Worm (Caenorhabditis elegans): ENCODE measurements around the gene hrg-7.

Gene hrg-7

ce11 chrV:12780248-12780647, 38.4 kb downstream of the hrg-7 start (continued):
- TF ChIP-seq saeg-2 (GFP tag; IDR thresholded peaks at IDR 0.05) (0 out of 2 replicates have a peak, but pooled peaks have one; percentile 21), zag-1 (tag; optimal IDR thresholded peaks at IDR 0.05) (no peak), F37D6.2 (tag; optimal IDR thresholded peaks at IDR 0.05) (peak; percentile 6), T26A8.4 (GFP tag; IDR thresholded peaks at IDR 0.05) (no peak), gei-8 (GFP tag; optimal IDR thresholded peaks at IDR 0.05) (peak; percentile 43), madf-9 (GFP tag; conservative IDR thresholded peaks at IDR 0.05) (peak; percentile 88), dmd-6 (GFP tag; IDR thresholded peaks at IDR 0.05) (peak; percentile 74), tra-1 (GFP tag; IDR thresholded peaks at IDR 0.05) (peak; percentile 84), attf-4 (tag; optimal IDR thresholded peaks at IDR 0.05) (no peak), daf-19 (GFP tag; conservative IDR thresholded peaks at IDR 0.05) (peak; percentile 77), lin-13 (GFP tag; optimal IDR thresholded peaks at IDR 0.05) (no peak), aha-1 (tag) (peak; percentile 82), ceh-44 (GFP tag; IDR thresholded peaks at IDR 0.05) (peak; percentile 65; the same call in 1 of the 2 replicates), R02D3.7 (tag; optimal IDR thresholded peaks at IDR 0.05) (no peak), madf-5 (GFP tag; IDR thresholded peaks at IDR 0.05) (peak in 1 of 2 experiments; percentile 92; a peak in 2 of 4 replicates), spr-1 (tag; optimal IDR thresholded peaks at IDR 0.05) (peak; percentile 31), duxl-1 (tag; optimal IDR thresholded peaks at IDR 0.05; ENCODE audit: poor library complexity) (peak; percentile 14), arid-1 (GFP tag; conservative IDR thresholded peaks at IDR 0.05) (peak; percentile 91), dmd-8 (GFP tag; IDR thresholded peaks at IDR 0.05) (peak; percentile 89; the same call in 1 of the 2 replicates), ceh-32 (tag; optimal IDR thresholded peaks at IDR 0.05; ENCODE audit: poor library complexity) (no peak), lin-39 (tag; optimal IDR thresholded peaks at IDR 0.05) (no peak), nhr-28 (tag; optimal IDR thresholded peaks at IDR 0.05) (peak; percentile 21), daf-16 (GFP tag; optimal IDR thresholded peaks at IDR 0.05) (peak; percentile 22 to 62), daf-16 (tag; optimal IDR thresholded peaks at IDR 0.05) (no peak), php-3 (GFP tag; IDR thresholded peaks at IDR 0.05) (peak; percentile 55; the same call in 1 of the 2 replicates), dmd-9 (GFP tag; IDR thresholded peaks at IDR 0.05) (peak; percentile 78), ctbp-1 (GFP tag; IDR thresholded peaks at IDR 0.05) (peak; percentile 88), fkh-10 (GFP tag; optimal IDR thresholded peaks at IDR 0.05) (no peak), zip-2 (tag; optimal IDR thresholded peaks at IDR 0.05) (no peak), nhr-11 (tag; optimal IDR thresholded peaks at IDR 0.05) (no peak), unc-130 (GFP tag; optimal IDR thresholded peaks at IDR 0.05) (peak; percentile 57), Y105C5A.15 (GFP tag; IDR thresholded peaks at IDR 0.05) (peak; percentile 92), unc-62 (GFP tag; optimal IDR thresholded peaks at IDR 0.05 in 1 of 2) (peak in 1 of 2 experiments; percentile 80), unc-62 (tag; optimal IDR thresholded peaks at IDR 0.05) (no peak), lin-38 (GFP tag; IDR thresholded peaks at IDR 0.05) (no peak), vab-7 (GFP tag; IDR thresholded peaks at IDR 0.05) (no peak), ZK546.5 (tag; optimal IDR thresholded peaks at IDR 0.05) (no peak), daf-8 (GFP tag; IDR thresholded peaks at IDR 0.05) (0 out of 2 replicates have a peak, but pooled peaks have one; percentile 38), ZK337.2 (GFP tag; IDR thresholded peaks at IDR 0.05) (no peak), T20F7.1 (GFP tag; optimal IDR thresholded peaks at IDR 0.05) (no peak), nhr-10 (tag; optimal IDR thresholded peaks at IDR 0.05) (no peak), lsy-2 (tag; optimal IDR thresholded peaks at IDR 0.05) (no peak), dpl-1 (GFP tag; optimal IDR thresholded peaks at IDR 0.05) (peak; percentile 18), F10B5.3 (tag; optimal IDR thresholded peaks at IDR 0.05) (peak; percentile 45), ztf-7 (tag; optimal IDR thresholded peaks at IDR 0.05) (no peak), snpc-1.2 (GFP tag; IDR thresholded peaks at IDR 0.05) (no peak; the same call in none of the 2 replicates), nhr-76 (tag; optimal IDR thresholded peaks at IDR 0.05) (no peak), mes-2 (tag; optimal IDR thresholded peaks at IDR 0.05; ENCODE audit: poor library complexity, severe bottlenecking) (no peak), nhr-77 (tag; optimal IDR thresholded peaks at IDR 0.05) (no peak), Y48G9A.11 (GFP tag; IDR thresholded peaks at IDR 0.05) (peak; percentile 85), mep-1 (tag; optimal IDR thresholded peaks at IDR 0.05) (no peak), rbr-2 (tag; optimal IDR thresholded peaks at IDR 0.05) (peak; percentile 59)

All from whole organism, L4 larva.